Worm (Caenorhabditis elegans): Measurements from ENCODE around the gene unc-47.

unc-47 gene

DNA sequence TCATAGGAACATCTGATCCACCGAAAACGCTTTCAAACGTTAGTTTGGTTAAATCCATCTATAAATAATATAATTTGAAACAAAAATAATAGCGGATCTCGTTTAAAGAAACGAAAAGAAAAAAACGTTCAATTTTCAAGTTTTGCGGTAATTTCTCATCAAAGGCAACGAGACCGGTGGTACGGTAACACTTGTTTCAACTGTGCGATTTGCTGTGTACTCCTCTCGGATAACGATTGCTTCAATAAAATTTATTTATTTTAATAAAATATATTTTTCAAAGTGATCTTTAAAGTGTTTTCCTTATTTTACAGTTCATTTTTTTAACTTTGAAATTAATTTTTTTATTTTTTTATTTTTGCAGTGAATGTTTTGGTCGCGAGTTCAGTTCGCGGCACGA, 32.5 kb upstream of the unc-47 start, which contains the start of the genes rde-4 and cox-14:
Gene rde-4 (minus strand): TSS at position 60 of the 400 bp plus-strand sequence.
Gene cox-14 (plus strand): TSS at position 356 of the 400 bp plus-strand sequence.
- TF ChIP-seq tbx-9 (tag; optimal IDR thresholded peaks at IDR 0.05; ENCODE audit: borderline replicate concordance) (no peak), lsl-1 (GFP tag; optimal IDR thresholded peaks at IDR 0.05) (peak; percentile 88), F52B5.7 (tag; optimal IDR thresholded peaks at IDR 0.05) (no peak), snpc-1.3 (tag; optimal IDR thresholded peaks at IDR 0.05; ENCODE audit: insufficient read depth) (peak; percentile 48), let-607 (tag; optimal IDR thresholded peaks at IDR 0.05) (peak in 1 of 2 experiments; percentile 50), ztf-26 (tag; optimal IDR thresholded peaks at IDR 0.05) (no peak), dpl-1 (GFP tag; optimal IDR thresholded peaks at IDR 0.05) (peak; percentile 27), snpc-4 (GFP tag; optimal IDR thresholded peaks at IDR 0.05) (peak; percentile 29), snpc-4 (tag; optimal IDR thresholded peaks at IDR 0.05) (peak in 1 of 4 experiments; percentile 9), lin-35 (GFP tag; optimal IDR thresholded peaks at IDR 0.05) (peak in 1 of 3 experiments; percentile 86), rpc-1 (optimal IDR thresholded peaks at IDR 0.05) (no peak), rpc-1 (tag; optimal IDR thresholded peaks at IDR 0.05) (no peak), F57C9.4 (tag; optimal IDR thresholded peaks at IDR 0.05) (no peak), T07F8.4 (tag; optimal IDR thresholded peaks at IDR 0.05) (no peak), madf-10 (tag; optimal IDR thresholded peaks at IDR 0.05) (peak; percentile 23), xnd-1 (tag; optimal IDR thresholded peaks at IDR 0.05) (peak; percentile 22), mes-4 (tag; optimal IDR thresholded peaks at IDR 0.05) (no peak), pha-4 (tag; optimal IDR thresholded peaks at IDR 0.05) (peak; percentile 32), C06A6.2 (GFP tag; conservative IDR thresholded peaks at IDR 0.05) (no peak), nhr-179 (tag; optimal IDR thresholded peaks at IDR 0.05) (no peak), nhr-80 (tag; optimal IDR thresholded peaks at IDR 0.05) (no peak), ekl-4 (GFP tag; IDR thresholded peaks at IDR 0.05) (no peak), ZK185.1 (tag; optimal IDR thresholded peaks at IDR 0.05; ENCODE audit: poor library complexity, severe bottlenecking) (peak; percentile 39), ztf-18 (tag; optimal IDR thresholded peaks at IDR 0.05) (no peak), madf-8 (GFP tag; conservative IDR thresholded peaks at IDR 0.05) (no peak), sea-2 (GFP tag; IDR thresholded peaks at IDR 0.05) (no peak), hmg-20 (GFP tag; IDR thresholded peaks at IDR 0.05) (no peak), efl-1 (GFP tag; optimal IDR thresholded peaks at IDR 0.05) (peak; percentile 48), madf-3 (GFP tag; IDR thresholded peaks at IDR 0.05) (no peak), lin-54 (GFP tag; optimal IDR thresholded peaks at IDR 0.05) (peak; percentile 62), sdz-38 (tag; optimal IDR thresholded peaks at IDR 0.05) (no peak), F23B12.7 (tag; optimal IDR thresholded peaks at IDR 0.05; ENCODE audit: insufficient read depth) (peak; percentile 72), B0035.1 (tag; optimal IDR thresholded peaks at IDR 0.05) (no peak), tbp1 (GFP tag; optimal IDR thresholded peaks at IDR 0.05) (no peak)

DNA sequence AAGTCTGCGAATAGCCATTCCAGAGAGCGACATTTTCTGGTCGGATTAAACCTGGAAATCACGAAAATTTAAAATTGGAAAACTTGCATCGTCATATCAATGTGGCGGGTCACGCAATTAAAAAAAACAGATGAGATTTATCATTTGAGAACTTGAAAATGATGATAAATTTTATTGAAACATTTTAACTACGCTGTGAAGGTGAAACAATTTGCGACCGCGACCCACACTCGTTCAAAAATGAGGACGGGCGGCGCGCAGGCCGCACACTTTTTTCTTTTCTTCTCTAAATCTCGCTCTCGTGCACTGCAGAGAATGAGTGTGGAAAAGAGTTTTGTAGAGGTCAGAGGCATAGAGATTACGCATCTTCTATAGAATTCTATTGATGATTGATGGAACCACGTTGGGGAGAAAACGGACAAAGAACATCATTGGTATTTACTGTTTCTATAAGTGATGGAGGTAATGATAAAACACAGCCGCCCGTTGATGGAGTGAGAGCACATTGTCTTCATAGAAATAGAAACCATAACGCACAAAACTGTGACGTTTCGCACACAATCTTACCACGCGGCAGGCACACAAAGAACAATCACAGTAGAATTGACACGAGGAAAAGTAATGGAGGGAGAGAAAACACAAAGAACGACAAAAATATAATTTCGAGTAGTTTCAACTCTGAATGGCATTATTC, 30.7 kb upstream of the unc-47 start, which contains the start of gene cts-1:
Gene cts-1 (minus strand): TSS at position 51 of the 694 bp plus-strand sequence.
- TF ChIP-seq ceh-91 (GFP tag; IDR thresholded peaks at IDR 0.05) = no peak
- no peak for TF ChIP-seq lag-1 (GFP tag; IDR thresholded peaks at IDR 0.05)
- TF ChIP-seq C17E4.6 (GFP tag; IDR thresholded peaks at IDR 0.05) = no peak
- no peak for TF ChIP-seq D2030.7 (GFP tag; IDR thresholded peaks at IDR 0.05)
- peak; percentile 57 for TF ChIP-seq lin-54 (GFP tag; optimal IDR thresholded peaks at IDR 0.05)
- peak; percentile 39 for TF ChIP-seq lsl-1 (GFP tag; optimal IDR thresholded peaks at IDR 0.05)
- TF ChIP-seq ama-1 (optimal IDR thresholded peaks at IDR 0.05) = no peak
- TF ChIP-seq ama-1 (GFP tag; optimal IDR thresholded peaks at IDR 0.05) = no peak
- TF ChIP-seq mcd-1 (GFP tag; IDR thresholded peaks at IDR 0.05) = no peak
- TF ChIP-seq egl-44 (GFP tag; IDR thresholded peaks at IDR 0.05) = no peak
- peak; percentile 92 for TF ChIP-seq attf-5 (GFP tag; optimal IDR thresholded peaks at IDR 0.05)
- TF ChIP-seq sea-2 (GFP tag; IDR thresholded peaks at IDR 0.05) = no peak
- TF ChIP-seq ztf-22 (GFP tag; optimal IDR thresholded peaks at IDR 0.05) = peak; percentile 52
- TF ChIP-seq lin-35 (GFP tag; optimal IDR thresholded peaks at IDR 0.05) = no peak
- TF ChIP-seq die-1 (tag; optimal IDR thresholded peaks at IDR 0.05) = peak; percentile 36
- TF ChIP-seq chd-7 (tag; optimal IDR thresholded peaks at IDR 0.05) = peak; percentile 37
- peak; percentile 32 for TF ChIP-seq F10E7.11 (tag; optimal IDR thresholded peaks at IDR 0.05)
- no peak for TF ChIP-seq Y95B8A.8 (GFP tag; IDR thresholded peaks at IDR 0.05)
- no peak for TF ChIP-seq lir-1 (GFP tag; conservative IDR thresholded peaks at IDR 0.05)
- TF ChIP-seq pha-4 (tag; optimal IDR thresholded peaks at IDR 0.05) = no peak
